Worm (Caenorhabditis elegans) whole organism, midembryonic: ENCODE data around the gene mgrn-1.

Source experiments
- cog-1 ChIP-seq: sonication (generic microtip); optimal IDR thresholded peaks from 2 replicates; lab custom pipeline; 2016; ENCODE audit warnings: missing genetic modification characterization, missing compliant biosample characterization
- flt-1 ChIP-seq: fragments of 200-800 bp; sonication (Bioruptor generic); IDR thresholded peaks from 2 replicates; pipeline ENCODE4 v1.3.6; 2022; ENCODE audit warnings: missing genetic modification characterization, missing compliant biosample characterization
- med-1 ChIP-seq: sonication (generic microtip); optimal IDR thresholded peaks from 2 replicates; lab custom pipeline; 2017; ENCODE audit warnings: missing genetic modification characterization, mild to moderate bottlenecking, missing compliant biosample characterization, antibody characterized with exemption, missing genetic modification reagents; ENCODE audit not compliant: insufficient read depth
- ref-1 ChIP-seq: fragments of 200-800 bp; sonication (Bioruptor generic); conservative IDR thresholded peaks from 2 replicates; pipeline ENCODE4 v1.3.6; 2022; ENCODE audit warnings: missing genetic modification reagents, missing genetic modification characterization, missing compliant biosample characterization
- tab-1 ChIP-seq: fragments of 200-800 bp; sonication (Bioruptor generic); IDR thresholded peaks from 2 replicates; pipeline ENCODE4 v1.3.6; 2022; ENCODE audit warnings: missing genetic modification characterization, missing compliant biosample characterization
- ztf-23 ChIP-seq: fragments of 200-800 bp; sonication (Bioruptor generic); IDR thresholded peaks from 2 replicates; pipeline ENCODE4 v1.3.6; 2022; ENCODE audit warnings: missing genetic modification reagents, missing genetic modification characterization, missing compliant biosample characterization

ce11 chrX:14356683-14357287, 45.3 kb upstream of the mgrn-1 start:
- TF ChIP-seq ref-1 (GFP tag; lab: Robert Waterston, UW) (no peak), tab-1 (GFP tag; lab: Robert Waterston, UW) (no peak), cog-1 (tag; lab: Kevin White, UChicago) (no peak), med-1 (GFP tag; lab: Kevin White, UChicago) (no peak), ztf-23 (GFP tag; lab: Robert Waterston, UW) (no peak), flt-1 (GFP tag; lab: Robert Waterston, UW) (no peak)
